Fruit fly (Drosophila melanogaster): ENCODE measurements around the gene CG42521.

CG42521 gene

dm6 chr3L:10660744-10661589 is 37.6 kb upstream of the CG42521 start, which contains the start of the genes CG32066 and CG8003 (continued):
- TF ChIP-seq usp (GFP tag; optimal IDR thresholded peaks at IDR 0.05) (no peak), Camta (GFP tag; optimal IDR thresholded peaks at IDR 0.05) (no peak), CG5245 (GFP tag; optimal IDR thresholded peaks at IDR 0.05) (no peak), row (GFP tag; IDR thresholded peaks at IDR 0.05) (peak; percentile 82), zen (tag; optimal IDR thresholded peaks at IDR 0.05) (no peak), CG7271 (tag; optimal IDR thresholded peaks at IDR 0.05) (no peak), chif (GFP tag; optimal IDR thresholded peaks at IDR 0.05) (no peak), CG11247 (GFP tag; IDR thresholded peaks at IDR 0.05) (no peak), Myb (GFP tag; optimal IDR thresholded peaks at IDR 0.05) (no peak), Dp (GFP tag; optimal IDR thresholded peaks at IDR 0.05) (peak; percentile 6), CG15601 (tag; optimal IDR thresholded peaks at IDR 0.05) (peak; percentile 47), CG1024 (GFP tag; IDR thresholded peaks at IDR 0.05) (no peak; the same call in 1 of the 2 replicates), CG7987 (GFP tag; optimal IDR thresholded peaks at IDR 0.05) (peak; percentile 66), CG13894 (tag; optimal IDR thresholded peaks at IDR 0.05) (no peak), CG14014 (GFP tag; IDR thresholded peaks at IDR 0.05) (peak; percentile 41; the same call in 1 of the 2 replicates), esg (GFP tag; conservative IDR thresholded peaks at IDR 0.05) (no peak), Mes4 (GFP tag; optimal IDR thresholded peaks at IDR 0.05) (no peak), bowl (GFP tag; IDR thresholded peaks at IDR 0.05) (peak; percentile 47; the same call in 1 of the 2 replicates), NC2β (GFP tag; optimal IDR thresholded peaks at IDR 0.05) (no peak), CkIIα-i1 (GFP tag; IDR thresholded peaks at IDR 0.05) (no peak), pan (optimal IDR thresholded peaks at IDR 0.05) (no peak), pan (GFP tag; optimal IDR thresholded peaks at IDR 0.05 in 1 of 2, IDR thresholded peaks at IDR 0.05 in 1 of 2) (peak in 1 of 2 experiments; percentile 17), Hmx (GFP tag; optimal IDR thresholded peaks at IDR 0.05) (no peak), btn (GFP tag; optimal IDR thresholded peaks at IDR 0.05) (no peak), CG17385 (GFP tag; optimal IDR thresholded peaks at IDR 0.05) (peak; percentile 24), Asciz (GFP tag; optimal IDR thresholded peaks at IDR 0.05) (peak; percentile 9), dimm (GFP tag; IDR thresholded peaks at IDR 0.05) (0 out of 2 replicates have a peak, but pooled peaks have one; percentile 10), bab2 (GFP tag; optimal IDR thresholded peaks at IDR 0.05) (no peak), so (GFP tag; IDR thresholded peaks at IDR 0.05) (0 out of 3 replicates have a peak, but pooled peaks have one; percentile 33), CG2199 (GFP tag; IDR thresholded peaks at IDR 0.05) (peak; percentile 76), Stat92E (GFP tag; optimal IDR thresholded peaks at IDR 0.05) (peak in 1 of 3 experiments; percentile 47), Scr (GFP tag; IDR thresholded peaks at IDR 0.05; ENCODE audit: partially characterized antibody) (peak; percentile 91), CG8478 (optimal IDR thresholded peaks at IDR 0.05) (no peak), CG18476 (GFP tag; optimal IDR thresholded peaks at IDR 0.05) (no peak), CG2875 (GFP tag; optimal IDR thresholded peaks at IDR 0.05) (no peak), zfh2 (GFP tag; optimal IDR thresholded peaks at IDR 0.05) (peak; percentile 27), Lhr (GFP tag; optimal IDR thresholded peaks at IDR 0.05) (no peak), ac (GFP tag; optimal IDR thresholded peaks at IDR 0.05) (peak; percentile 17), nau (GFP tag; optimal IDR thresholded peaks at IDR 0.05) (peak; percentile 27), sug (tag; optimal IDR thresholded peaks at IDR 0.05) (peak; percentile 41), crc (GFP tag; optimal IDR thresholded peaks at IDR 0.05) (no peak), Ravus (GFP tag; IDR thresholded peaks at IDR 0.05) (no peak), Vsx1 (GFP tag; optimal IDR thresholded peaks at IDR 0.05) (no peak), Spps (tag; optimal IDR thresholded peaks at IDR 0.05) (no peak), CG4404 (GFP tag; IDR thresholded peaks at IDR 0.05) (no peak), nerfin-2 (GFP tag; IDR thresholded peaks at IDR 0.05; ENCODE audit: partially characterized antibody) (peak; percentile 90), CG3163 (GFP tag; optimal IDR thresholded peaks at IDR 0.05) (no peak), Bdp1 (GFP tag; optimal IDR thresholded peaks at IDR 0.05) (no peak), mld (GFP tag; IDR thresholded peaks at IDR 0.05; ENCODE audit: partially characterized antibody) (peak; percentile 70; the same call in 2 of the 3 replicates)
